Worm (Caenorhabditis elegans) whole organism, L2 larva: ENCODE data around the gene gldi-3.

ENCODE experiments used
- F13H6.1 ChIP-seq: sonication (generic microtip); optimal IDR thresholded peaks from 2 replicates; lab custom pipeline; 2016; ENCODE audit warnings: missing genetic modification characterization, missing compliant biosample characterization
- aly-2 ChIP-seq: fragments of 150-350 bp; optimal IDR thresholded peaks from 2 replicates; lab custom pipeline; 2014; ENCODE audit warnings: missing biosample characterization, missing genetic modification characterization
- mab-5 ChIP-seq: fragments of 150-350 bp; optimal IDR thresholded peaks from 2 replicates; lab custom pipeline; 2014; ENCODE audit warnings: missing biosample characterization, missing genetic modification characterization
- mdl-1 ChIP-seq, 2 experiments: fragments of 150-350 bp in 1 of 2; sonication (generic microtip) in 1 of 2; optimal IDR thresholded peaks; 2 replicates each; lab custom pipeline; 2017; ENCODE audit warnings: missing biosample characterization in 2 of 2, missing genetic modification characterization in 2 of 2
- peb-1 ChIP-seq: fragments of 150-350 bp; optimal IDR thresholded peaks from 2 replicates; lab custom pipeline; 2014; ENCODE audit warnings: missing biosample characterization, missing genetic modification characterization
- unc-62 ChIP-seq: fragments of 150-350 bp; optimal IDR thresholded peaks from 2 replicates; lab custom pipeline; 2014; ENCODE audit warnings: missing biosample characterization, missing genetic modification reagents, missing genetic modification characterization
- ztf-1 ChIP-seq: fragments of 200-800 bp; sonication (Bioruptor generic); conservative IDR thresholded peaks from 2 replicates; pipeline ENCODE4 v1.3.6; 2022; ENCODE audit warnings: missing genetic modification characterization, missing compliant biosample characterization
- ztf-11 ChIP-seq: sonication (generic microtip); optimal IDR thresholded peaks from 2 replicates; lab custom pipeline; 2017; ENCODE audit warnings: missing biosample characterization, missing genetic modification characterization

DNA sequence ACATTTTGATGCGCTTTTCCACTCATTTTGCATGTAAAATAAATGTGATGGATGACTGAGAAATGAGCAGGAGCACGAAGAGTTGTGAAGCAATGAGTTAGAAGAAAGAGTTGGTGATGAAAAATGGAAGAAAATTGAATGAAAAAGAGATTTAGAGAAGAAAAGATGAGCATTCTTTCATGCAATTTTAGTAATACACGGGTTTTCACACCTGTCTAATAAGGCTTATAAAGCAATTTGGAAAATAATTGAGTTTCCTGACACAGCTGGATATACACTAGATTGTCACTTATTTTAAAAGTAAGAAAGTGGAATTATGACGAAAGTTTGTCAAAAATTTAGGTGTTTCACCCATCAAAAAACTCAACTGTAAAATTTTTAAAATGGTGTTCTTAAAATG is 30.9 kb upstream of the gldi-3 start:
- TF ChIP-seq unc-62 (GFP tag; lab: Kevin White, UChicago) = no peak
- no peak for TF ChIP-seq aly-2
- no peak for TF ChIP-seq F13H6.1 (tag; lab: Kevin White, UChicago)
- TF ChIP-seq mab-5 (tag; lab: Kevin White, UChicago) = no peak
- TF ChIP-seq mdl-1 (tag; optimal IDR thresholded peaks at IDR 0.05; lab: Kevin White, UChicago) = no peak
- TF ChIP-seq ztf-11 = no peak
- TF ChIP-seq peb-1 (tag; lab: Kevin White, UChicago) = no peak
- TF ChIP-seq ztf-1 (GFP tag; lab: Robert Waterston, UW) = no peak
